Worm (Caenorhabditis elegans) whole organism, early embryonic: Measurements from ENCODE around the gene flp-27.

Experiments
- aly-1 ChIP-seq: sonication (generic microtip); optimal IDR thresholded peaks from 2 replicates; lab custom pipeline; 2016; ENCODE audit warnings: missing genetic modification characterization, missing compliant biosample characterization
- ama-1 ChIP-seq: fragments of 150-350 bp; optimal IDR thresholded peaks from 2 replicates; lab custom pipeline; 2014
- hmg-4 ChIP-seq: fragments of 200-800 bp; sonication (Bioruptor generic); optimal IDR thresholded peaks from 2 replicates; lab custom pipeline; 2018; ENCODE audit warnings: mild to moderate bottlenecking, missing genetic modification characterization, missing compliant biosample characterization
- hnd-1 ChIP-seq: sonication (generic microtip); optimal IDR thresholded peaks from 2 replicates; lab custom pipeline; 2016; ENCODE audit warnings: missing genetic modification characterization, missing compliant biosample characterization

- TF ChIP-seq ama-1 (no peak), aly-1 (tag; lab: Kevin White, UChicago) (no peak), hmg-4 (GFP tag; lab: Kevin White, UChicago) (no peak), hnd-1 (tag; lab: Kevin White, UChicago) (no peak)
These were observed 11.2 kb upstream of the flp-27 start, which contains the start of gene C25H3.17 for ce11 chrII:5669580-5669979.
